Fruit fly (Drosophila melanogaster) whole organism, prepupa: Measurements from ENCODE around the gene CG42394.
A peak's percentile ranks its signal among the peaks of the same experiment; 100 is the strongest.

Experiments used
- Blimp-1 ChIP-seq: fragments of 200-800 bp; sonication (Bioruptor generic); optimal IDR thresholded peaks from 3 replicates; lab custom pipeline; 2017; ENCODE audit warnings: missing biosample characterization, missing genetic modification characterization, mild to moderate bottlenecking, moderate library complexity, missing genetic modification reagents
- CG10631 ChIP-seq: fragments of 200-800 bp; sonication (Bioruptor generic); optimal IDR thresholded peaks from 2 replicates; lab custom pipeline; 2016; ENCODE audit warnings: missing biosample characterization, missing genetic modification characterization
- CG10669 ChIP-seq: fragments of 200-800 bp; sonication (Bioruptor generic); optimal IDR thresholded peaks from 3 replicates; lab custom pipeline; 2018; ENCODE audit warnings: missing biosample characterization, mild to moderate bottlenecking, missing genetic modification characterization, moderate library complexity
- CG11294 ChIP-seq: fragments of 200-800 bp; sonication (Bioruptor generic); IDR thresholded peaks from 2 replicates; pipeline ENCODE4 v1.3.6; 2022; ENCODE audit warnings: missing biosample characterization, missing genetic modification characterization
- CG11762 ChIP-seq: fragments of 200-800 bp; sonication (Bioruptor generic); optimal IDR thresholded peaks from 3 replicates; lab custom pipeline; 2016; ENCODE audit warnings: missing biosample characterization, missing genetic modification characterization; ENCODE audit not compliant: insufficient read depth
- CG11902 ChIP-seq: fragments of 200-800 bp; sonication (Bioruptor generic); optimal IDR thresholded peaks from 3 replicates; lab custom pipeline; 2016; ENCODE audit warnings: missing biosample characterization, missing genetic modification characterization
- CG15336 ChIP-seq: fragments of 200-800 bp; sonication (Bioruptor generic); IDR thresholded peaks from 2 replicates; pipeline ENCODE4 v1.3.6; 2022; ENCODE audit warnings: missing biosample characterization, missing genetic modification characterization
- CG1621 ChIP-seq: fragments of 200-800 bp; sonication (Bioruptor generic); optimal IDR thresholded peaks from 3 replicates; lab custom pipeline; 2018; ENCODE audit warnings: missing biosample characterization, mild to moderate bottlenecking, missing genetic modification characterization
- CG16779 ChIP-seq: fragments of 200-800 bp; sonication (Bioruptor generic); optimal IDR thresholded peaks from 3 replicates; lab custom pipeline; 2017; ENCODE audit warnings: missing biosample characterization, mild to moderate bottlenecking, missing genetic modification characterization
- CG3032 ChIP-seq: fragments of 200-800 bp; optimal IDR thresholded peaks from 2 replicates; lab custom pipeline; 2019; ENCODE audit warnings: missing biosample characterization, mild to moderate bottlenecking, missing genetic modification characterization, moderate library complexity
- CG31627 ChIP-seq: fragments of 200-800 bp; sonication (Bioruptor generic); optimal IDR thresholded peaks from 3 replicates; lab custom pipeline; 2016; ENCODE audit warnings: missing biosample characterization, missing genetic modification characterization
- CG32006 ChIP-seq: fragments of 200-800 bp; sonication (Bioruptor generic); optimal IDR thresholded peaks from 3 replicates; lab custom pipeline; 2017; ENCODE audit warnings: missing biosample characterization, mild to moderate bottlenecking, missing genetic modification characterization
- CG34406 ChIP-seq: fragments of 200-800 bp; sonication (Bioruptor generic); optimal IDR thresholded peaks from 3 replicates; lab custom pipeline; 2016; ENCODE audit warnings: missing biosample characterization, missing genetic modification characterization
- CG3919 ChIP-seq: fragments of 200-800 bp; sonication (Bioruptor generic); optimal IDR thresholded peaks from 3 replicates; lab custom pipeline; 2016; ENCODE audit warnings: missing biosample characterization, missing genetic modification characterization
- CG4318 ChIP-seq: fragments of 200-800 bp; sonication (Bioruptor generic); optimal IDR thresholded peaks from 3 replicates; lab custom pipeline; 2017; ENCODE audit warnings: missing biosample characterization, mild to moderate bottlenecking, missing genetic modification characterization
- CG6163 ChIP-seq: fragments of 200-800 bp; sonication (Bioruptor generic); IDR thresholded peaks from 3 replicates; pipeline ENCODE4 v1.3.6; 2022; ENCODE audit warnings: missing biosample characterization, missing genetic modification characterization
- CG6276 ChIP-seq: fragments of 200-800 bp; sonication (Bioruptor generic); optimal IDR thresholded peaks from 2 replicates; lab custom pipeline; 2017; ENCODE audit warnings: missing biosample characterization, mild to moderate bottlenecking, missing genetic modification characterization
- CG6792 ChIP-seq: fragments of 200-800 bp; sonication (Bioruptor generic); optimal IDR thresholded peaks from 3 replicates; lab custom pipeline; 2016; ENCODE audit warnings: missing biosample characterization, missing genetic modification characterization
- CG6808 ChIP-seq: fragments of 200-800 bp; sonication (Bioruptor generic); optimal IDR thresholded peaks from 3 replicates; lab custom pipeline; 2017; ENCODE audit warnings: missing biosample characterization, missing genetic modification characterization, mild to moderate bottlenecking, moderate library complexity, missing genetic modification reagents
- CG6854 ChIP-seq: fragments of 200-800 bp; sonication (Bioruptor generic); optimal IDR thresholded peaks from 2 replicates; lab custom pipeline; 2017; ENCODE audit warnings: missing biosample characterization, mild to moderate bottlenecking, missing genetic modification characterization
- CG8119 ChIP-seq: fragments of 200-800 bp; sonication (Bioruptor generic); IDR thresholded peaks from 3 replicates; pipeline ENCODE4 v1.3.6; 2022; ENCODE audit warnings: missing biosample characterization, missing genetic modification characterization
- CG8319 ChIP-seq: fragments of 200-800 bp; sonication (Bioruptor generic); optimal IDR thresholded peaks from 3 replicates; lab custom pipeline; 2016; ENCODE audit warnings: missing biosample characterization, missing genetic modification characterization
- CG9139 ChIP-seq: fragments of 200-800 bp; sonication (Bioruptor generic); optimal IDR thresholded peaks from 3 replicates; lab custom pipeline; 2017; ENCODE audit warnings: missing biosample characterization, mild to moderate bottlenecking, missing genetic modification characterization
- Eip78C ChIP-seq: fragments of 200-800 bp; sonication (Bioruptor generic); peaks from one replicate; lab custom pipeline; 2016; ENCODE audit warnings: missing biosample characterization, missing genetic modification characterization
- Eip93F ChIP-seq: fragments of 200-800 bp; sonication (Bioruptor generic); optimal IDR thresholded peaks from 2 replicates; lab custom pipeline; 2016; ENCODE audit warnings: missing biosample characterization, mild to moderate bottlenecking, missing genetic modification characterization
- Ets21C ChIP-seq: fragments of 200-800 bp; sonication (Bioruptor generic); optimal IDR thresholded peaks from 3 replicates; lab custom pipeline; 2016; ENCODE audit warnings: missing biosample characterization, missing genetic modification characterization
- Gug ChIP-seq: fragments of 200-800 bp; sonication (Bioruptor generic); IDR thresholded peaks from 2 replicates; pipeline ENCODE4 v1.3.6; 2022; ENCODE audit warnings: missing biosample characterization, missing genetic modification characterization
- Hr38 ChIP-seq: sonication (Bioruptor generic); optimal IDR thresholded peaks from 2 replicates; lab custom pipeline; 2016; ENCODE audit warnings: missing biosample characterization, missing genetic modification characterization
- Hr39 ChIP-seq: fragments of 200-800 bp; sonication (Bioruptor generic); optimal IDR thresholded peaks from 2 replicates; lab custom pipeline; 2016; ENCODE audit warnings: missing biosample characterization, missing genetic modification characterization
- Lpt ChIP-seq: fragments of 200-800 bp; sonication (Bioruptor generic); optimal IDR thresholded peaks from 3 replicates; lab custom pipeline; 2016; ENCODE audit warnings: missing biosample characterization, missing genetic modification characterization
- Met ChIP-seq: fragments of 200-800 bp; sonication (Bioruptor generic); optimal IDR thresholded peaks from 3 replicates; lab custom pipeline; 2016; ENCODE audit warnings: missing biosample characterization, missing genetic modification characterization
- Sox102F ChIP-seq: fragments of 200-800 bp; sonication (Bioruptor generic); optimal IDR thresholded peaks from 2 replicates; lab custom pipeline; 2016; ENCODE audit warnings: missing biosample characterization, mild to moderate bottlenecking, missing genetic modification characterization
- achi ChIP-seq: fragments of 200-800 bp; sonication (Bioruptor generic); optimal IDR thresholded peaks from 3 replicates; lab custom pipeline; 2016; ENCODE audit warnings: missing biosample characterization, missing genetic modification characterization
- acj6 ChIP-seq: fragments of 200-800 bp; sonication (Bioruptor generic); optimal IDR thresholded peaks from 3 replicates; lab custom pipeline; 2016; ENCODE audit warnings: missing biosample characterization, missing genetic modification characterization
- dac ChIP-seq: fragments of 200-800 bp; sonication (Bioruptor generic); optimal IDR thresholded peaks from 2 replicates; lab custom pipeline; 2017; ENCODE audit warnings: missing biosample characterization, mild to moderate bottlenecking, missing genetic modification characterization
- eg ChIP-seq: fragments of 200-800 bp; sonication (Bioruptor generic); IDR thresholded peaks from 3 replicates; pipeline ENCODE4 v1.3.6; 2022; ENCODE audit warnings: missing biosample characterization, missing genetic modification characterization
- fd59A ChIP-seq: fragments of 200-800 bp; sonication (Bioruptor generic); optimal IDR thresholded peaks from 2 replicates; lab custom pipeline; 2017; ENCODE audit warnings: missing biosample characterization, mild to moderate bottlenecking, missing genetic modification characterization, missing genetic modification reagents
- fd85E ChIP-seq: fragments of 200-800 bp; sonication (Bioruptor generic); optimal IDR thresholded peaks from 3 replicates; lab custom pipeline; 2016; ENCODE audit warnings: missing biosample characterization, missing genetic modification characterization
- lz ChIP-seq: fragments of 200-800 bp; sonication (Bioruptor generic); optimal IDR thresholded peaks from 3 replicates; lab custom pipeline; 2016; ENCODE audit warnings: missing biosample characterization, missing genetic modification characterization
- net ChIP-seq: fragments of 200-800 bp; sonication (Bioruptor generic); optimal IDR thresholded peaks from 3 replicates; lab custom pipeline; 2016; ENCODE audit warnings: missing biosample characterization, missing genetic modification characterization
- pdm3 ChIP-seq: fragments of 200-800 bp; sonication (Bioruptor generic); optimal IDR thresholded peaks from 3 replicates; lab custom pipeline; 2016; ENCODE audit warnings: missing biosample characterization, missing genetic modification characterization
- spab ChIP-seq: fragments of 200-800 bp; sonication (Bioruptor generic); optimal IDR thresholded peaks from 2 replicates; lab custom pipeline; 2017; ENCODE audit warnings: missing biosample characterization, mild to moderate bottlenecking, missing genetic modification characterization, missing genetic modification reagents
- ss ChIP-seq, 2 experiments: fragments of 200-800 bp; sonication (Bioruptor generic); optimal IDR thresholded peaks; 2 replicates in 1 of 2; 3 replicates in 1 of 2; lab custom pipeline; 2017 to 2018; ENCODE audit warnings: mild to moderate bottlenecking in 2 of 2, missing biosample characterization in 2 of 2, missing genetic modification characterization in 2 of 2, moderate library complexity in 1 of 2
- svp ChIP-seq: fragments of 200-800 bp; sonication (Bioruptor generic); peaks from one replicate; lab custom pipeline; 2016; ENCODE audit warnings: missing biosample characterization, missing genetic modification characterization
- vri ChIP-seq: fragments of 200-800 bp; sonication (Bioruptor generic); optimal IDR thresholded peaks from 3 replicates; lab custom pipeline; 2016; ENCODE audit warnings: missing biosample characterization, mild to moderate bottlenecking, missing genetic modification characterization

Gene CG42394

dm6 chr3R:10885422-10886081 is 35.9 kb downstream of the CG42394 start, which contains the start of gene Leash:
Leash (plus strand) TSS chr3R:10885540.
- TF ChIP-seq vri (GFP tag; lab: Kevin White, UChicago) (peak; percentile 60), acj6 (no peak), Sox102F (GFP tag; lab: Kevin White, UChicago) (no peak), CG15336 (GFP tag; lab: Robert Waterston, UW) (no peak; the same call in 1 of the 2 replicates), Hr39 (no peak), Blimp-1 (GFP tag; lab: Kevin White, UChicago) (no peak), CG11294 (no peak), CG1621 (tag; lab: Kevin White, UChicago) (peak; percentile 3), CG31627 (no peak), CG6854 (GFP tag; lab: Kevin White, UChicago) (peak; percentile 52), svp (peak; percentile 62), Met (GFP tag; lab: Kevin White, UChicago) (no peak), fd59A (GFP tag; lab: Kevin White, UChicago) (no peak), CG8119 (GFP tag; lab: Robert Waterston, UW) (no peak), Eip78C (GFP tag; lab: Kevin White, UChicago) (peak; percentile 64), CG10669 (GFP tag; lab: Kevin White, UChicago) (no peak), achi (GFP tag; lab: Kevin White, UChicago) (no peak), Eip93F (no peak), spab (GFP tag; lab: Kevin White, UChicago) (no peak), fd85E (GFP tag; lab: Kevin White, UChicago) (no peak), CG6163 (0 out of 3 replicates have a peak, but pooled peaks have one; percentile 14), dac (GFP tag; lab: Kevin White, UChicago) (no peak), ss (GFP tag; optimal IDR thresholded peaks at IDR 0.05; lab: Kevin White, UChicago) (peak; percentile 13 to 36), CG10631 (GFP tag; lab: Kevin White, UChicago) (no peak), CG6276 (GFP tag; lab: Kevin White, UChicago) (peak; percentile 29)

- peak; percentile 77 for TF ChIP-seq CG8319
- TF ChIP-seq Ets21C (GFP tag; lab: Kevin White, UChicago): peak; percentile 87
- peak; percentile 86 for TF ChIP-seq CG11762
- peak; percentile 83 to 86 for TF ChIP-seq ss (GFP tag; optimal IDR thresholded peaks at IDR 0.05; lab: Kevin White, UChicago)
- TF ChIP-seq Blimp-1 (GFP tag; lab: Kevin White, UChicago): peak; percentile 57
- TF ChIP-seq vri (GFP tag; lab: Kevin White, UChicago): peak; percentile 89
- TF ChIP-seq CG4318 (GFP tag; lab: Kevin White, UChicago): peak; percentile 81
- TF ChIP-seq CG34406 (GFP tag; lab: Kevin White, UChicago): peak; percentile 92
- TF ChIP-seq CG6808: peak; percentile 79
- peak; percentile 76 for TF ChIP-seq CG6854 (GFP tag; lab: Kevin White, UChicago)
- TF ChIP-seq Lpt (GFP tag; lab: Kevin White, UChicago): peak; percentile 87
- TF ChIP-seq lz (GFP tag; lab: Kevin White, UChicago): peak; percentile 95
- peak; percentile 80 for TF ChIP-seq CG11902
- peak; percentile 93 for TF ChIP-seq CG32006 (GFP tag; lab: Kevin White, UChicago)
- TF ChIP-seq CG16779: peak; percentile 91
- peak; percentile 67 for TF ChIP-seq Eip93F
- TF ChIP-seq Hr38 (GFP tag; lab: Kevin White, UChicago): no peak
- TF ChIP-seq CG6276 (GFP tag; lab: Kevin White, UChicago): peak; percentile 90
- peak; percentile 76 for TF ChIP-seq CG3032
- peak; percentile 86 for TF ChIP-seq Gug (GFP tag; lab: Robert Waterston, UW)
- TF ChIP-seq CG3919 (GFP tag; lab: Kevin White, UChicago): peak; percentile 94
- TF ChIP-seq CG15336 (GFP tag; lab: Robert Waterston, UW): peak; percentile 95
- peak; percentile 91 for TF ChIP-seq pdm3 (GFP tag; lab: Kevin White, UChicago)
- peak; percentile 86 for TF ChIP-seq eg (GFP tag; lab: Robert Waterston, UW)
- TF ChIP-seq CG1621 (tag; lab: Kevin White, UChicago): peak; percentile 70
- peak; percentile 94 for TF ChIP-seq CG31627
- peak; percentile 93 for TF ChIP-seq net (GFP tag; lab: Kevin White, UChicago)
- peak; percentile 90 for TF ChIP-seq achi (GFP tag; lab: Kevin White, UChicago)
- peak; percentile 95 for TF ChIP-seq Met (GFP tag; lab: Kevin White, UChicago)
- peak; percentile 93 for TF ChIP-seq CG6792 (GFP tag; lab: Kevin White, UChicago)
- peak; percentile 80 for TF ChIP-seq CG9139 (GFP tag; lab: Kevin White, UChicago)
- peak; percentile 96 for TF ChIP-seq CG8119 (GFP tag; lab: Robert Waterston, UW)
These were observed 37.1 kb downstream of the CG42394 start for dm6 chr3R:10886462-10887315.
